Worm (Caenorhabditis elegans) whole organism, L4/young adult: Measurements from ENCODE around the gene ugtp-1.

Experiments
- W03F9.2 ChIP-seq: fragments of 150-350 bp; optimal IDR thresholded peaks from 2 replicates; lab custom pipeline; 2014; ENCODE audit warnings: missing biosample characterization, missing genetic modification characterization
- dao-5 ChIP-seq: sonication (generic microtip); optimal IDR thresholded peaks from 2 replicates; lab custom pipeline; 2016; ENCODE audit warnings: missing genotype, missing genetic modification characterization, moderate library complexity, missing compliant biosample characterization
- him-1 ChIP-seq: sonication (generic microtip); optimal IDR thresholded peaks from 2 replicates; lab custom pipeline; 2016; ENCODE audit warnings: missing genotype, missing genetic modification reagents, missing genetic modification characterization, missing compliant biosample characterization

ce11 chrIII:8712968-8713367, 37.5 kb downstream of the ugtp-1 start:
- TF ChIP-seq dao-5 (tag; lab: Kevin White, UChicago) (no peak), him-1 (no peak), W03F9.2 (tag; lab: Kevin White, UChicago) (no peak)
